Worm (Caenorhabditis elegans) whole organism, late embryonic: ENCODE results near the gene alg-4.

Experiments used
- pag-3 ChIP-seq: sonication (generic microtip); optimal IDR thresholded peaks from 2 replicates; lab custom pipeline; 2016; ENCODE audit warnings: missing compliant biosample characterization, missing genetic modification characterization, borderline replicate concordance
- pha-4 ChIP-seq: fragments of 150-350 bp; optimal IDR thresholded peaks from 2 replicates; lab custom pipeline; 2018; ENCODE audit warnings: missing biosample characterization, missing genetic modification reagents, missing genetic modification characterization
- pqm-1 ChIP-seq: sonication (generic microtip); optimal IDR thresholded peaks from 2 replicates; lab custom pipeline; 2016; ENCODE audit warnings: missing genetic modification characterization, missing compliant biosample characterization
- rnt-1 ChIP-seq: sonication (generic microtip); optimal IDR thresholded peaks from 2 replicates; lab custom pipeline; 2016; ENCODE audit warnings: missing genetic modification characterization, missing compliant biosample characterization

- TF ChIP-seq rnt-1 (tag; lab: Kevin White, UChicago) (no peak), pag-3 (tag; lab: Kevin White, UChicago) (no peak), pha-4 (tag; lab: Kevin White, UChicago) (no peak), pqm-1 (tag; lab: Kevin White, UChicago) (no peak)
Observed at ce11 chrIII:9859133-9859775, 32.0 kb downstream of the alg-4 start, which contains the start of gene gpdh-2.
